Fruit fly (Drosophila melanogaster): ENCODE results near the gene CG42371.
A peak's percentile ranks its signal among the peaks of the same experiment; 100 is the strongest.

The CG42371 gene

dm6 chr2L:2202018-2202852 is 14.8 kb downstream of the CG42371 start (continued):
- TF ChIP-seq Hr51 (GFP tag; optimal IDR thresholded peaks at IDR 0.05) (peak; percentile 95 to 99), CG8089 (GFP tag; optimal IDR thresholded peaks at IDR 0.05) (peak; percentile 98), Chrac-16 (GFP tag; optimal IDR thresholded peaks at IDR 0.05) (peak; percentile 99), E2f2 (GFP tag; IDR thresholded peaks at IDR 0.05) (peak; percentile 89), CG2678 (tag; optimal IDR thresholded peaks at IDR 0.05) (peak; percentile 98), CG4854 (GFP tag; optimal IDR thresholded peaks at IDR 0.05) (peak; percentile 96), CG10431 (GFP tag; optimal IDR thresholded peaks at IDR 0.05) (peak; percentile 98), Myb (GFP tag; optimal IDR thresholded peaks at IDR 0.05) (peak; percentile 81), maf-S (GFP tag; optimal IDR thresholded peaks at IDR 0.05) (peak; percentile 96), prd (optimal IDR thresholded peaks at IDR 0.05) (no peak), prd (GFP tag; IDR thresholded peaks at IDR 0.05) (peak; percentile 99), Hsf (GFP tag; optimal IDR thresholded peaks at IDR 0.05) (peak; percentile 98)

- TF ChIP-seq CG9215 (GFP tag; IDR thresholded peaks at IDR 0.05) (peak; percentile 28; the same call in 1 of the 2 replicates), Bteb2 (GFP tag; optimal IDR thresholded peaks at IDR 0.05) (peak; percentile 50), CG17328 (GFP tag; IDR thresholded peaks at IDR 0.05) (peak; percentile 84), CG12659 (GFP tag; optimal IDR thresholded peaks at IDR 0.05) (peak; percentile 71), CG14965 (GFP tag; optimal IDR thresholded peaks at IDR 0.05; ENCODE audit: borderline replicate concordance) (peak; percentile 11), chif (GFP tag; optimal IDR thresholded peaks at IDR 0.05) (peak; percentile 84), BEAF-32 (GFP tag; optimal IDR thresholded peaks at IDR 0.05) (no peak), CG10147 (GFP tag; optimal IDR thresholded peaks at IDR 0.05) (peak; percentile 35), Xrp1 (GFP tag; IDR thresholded peaks at IDR 0.05) (peak; percentile 87), sim (GFP tag; IDR thresholded peaks at IDR 0.05) (peak; percentile 55; the same call in 1 of the 2 replicates), Drgx (GFP tag; IDR thresholded peaks at IDR 0.05) (peak; percentile 88), D19A (tag; optimal IDR thresholded peaks at IDR 0.05) (peak; percentile 85), otp (GFP tag; IDR thresholded peaks at IDR 0.05) (peak; percentile 83), fu2 (GFP tag; optimal IDR thresholded peaks at IDR 0.05) (no peak), CG11093 (GFP tag; IDR thresholded peaks at IDR 0.05) (peak; percentile 58; the same call in 1 of the 3 replicates), btn (GFP tag; optimal IDR thresholded peaks at IDR 0.05) (peak; percentile 54), CG4854 (GFP tag; optimal IDR thresholded peaks at IDR 0.05) (peak; percentile 47), Hsf (GFP tag; optimal IDR thresholded peaks at IDR 0.05) (peak; percentile 85), az2 (GFP tag; optimal IDR thresholded peaks at IDR 0.05) (peak; percentile 86), Dek (tag; optimal IDR thresholded peaks at IDR 0.05) (no peak), Six4 (GFP tag; optimal IDR thresholded peaks at IDR 0.05) (peak; percentile 85), trem (tag; optimal IDR thresholded peaks at IDR 0.05) (peak; percentile 89), zfh1 (GFP tag; IDR thresholded peaks at IDR 0.05) (peak; percentile 83), gfzf (GFP tag; optimal IDR thresholded peaks at IDR 0.05) (no peak), CG3847 (GFP tag; IDR thresholded peaks at IDR 0.05) (peak; percentile 44), yki (optimal IDR thresholded peaks at IDR 0.05) (no peak), CG1024 (GFP tag; IDR thresholded peaks at IDR 0.05) (peak; percentile 32; the same call in 1 of the 2 replicates), CG33557 (GFP tag; optimal IDR thresholded peaks at IDR 0.05) (peak; percentile 96), CG17912 (GFP tag; optimal IDR thresholded peaks at IDR 0.05) (peak; percentile 43), Lpt (GFP tag; optimal IDR thresholded peaks at IDR 0.05) (no peak), tup (GFP tag; optimal IDR thresholded peaks at IDR 0.05) (peak; percentile 64), TFAM (GFP tag; optimal IDR thresholded peaks at IDR 0.05) (peak; percentile 67), ash1 (GFP tag; optimal IDR thresholded peaks at IDR 0.05) (no peak), dati (GFP tag; IDR thresholded peaks at IDR 0.05) (0 out of 2 replicates have a peak, but pooled peaks have one; percentile 7), CG18011 (GFP tag; optimal IDR thresholded peaks at IDR 0.05) (no peak), dm (GFP tag; optimal IDR thresholded peaks at IDR 0.05) (no peak), bab2 (GFP tag; optimal IDR thresholded peaks at IDR 0.05) (peak; percentile 63), dan (GFP tag; IDR thresholded peaks at IDR 0.05) (no peak)
Observed at dm6 chr2L:2201107-2201561, 15.9 kb downstream of the CG42371 start.

Measured in whole organism, embryonic.